Worm (Caenorhabditis elegans) whole organism, L3 larva: ENCODE data around the gene plpp-1.3.

Experiments
- R02D3.7 ChIP-seq: fragments of 150-350 bp; optimal IDR thresholded peaks from 2 replicates; lab custom pipeline; 2014; ENCODE audit warnings: missing biosample characterization, missing genetic modification characterization
- ZK546.5 ChIP-seq: sonication (generic microtip); optimal IDR thresholded peaks from 2 replicates; lab custom pipeline; 2017; ENCODE audit warnings: missing biosample characterization, missing genetic modification characterization
- ama-1 ChIP-seq: fragments of 150-350 bp; optimal IDR thresholded peaks from 2 replicates; lab custom pipeline; 2018
- ceh-82 ChIP-seq: fragments of 150-350 bp; optimal IDR thresholded peaks from 2 replicates; lab custom pipeline; 2014; ENCODE audit warnings: missing biosample characterization, missing genetic modification characterization
- ceh-9 ChIP-seq: sonication (generic microtip); optimal IDR thresholded peaks from 2 replicates; lab custom pipeline; 2018; ENCODE audit warnings: missing biosample characterization, missing genetic modification characterization
- egl-27 ChIP-seq: sonication (generic microtip); optimal IDR thresholded peaks from 4 replicates; lab custom pipeline; 2017; ENCODE audit warnings: missing biosample characterization, missing genetic modification reagents, missing genetic modification characterization
- egl-5 ChIP-seq: fragments of 150-350 bp; optimal IDR thresholded peaks from 2 replicates; lab custom pipeline; 2017; ENCODE audit warnings: missing biosample characterization, missing genetic modification reagents, missing genetic modification characterization, inconsistent platforms
- elt-1 ChIP-seq: fragments of 150-350 bp; optimal IDR thresholded peaks from 2 replicates; lab custom pipeline; 2014; ENCODE audit warnings: missing biosample characterization, missing genetic modification characterization
- elt-2 ChIP-seq: sonication (generic microtip); optimal IDR thresholded peaks from 2 replicates; lab custom pipeline; 2016; ENCODE audit warnings: missing genetic modification reagents, mild to moderate bottlenecking, missing genetic modification characterization, missing compliant biosample characterization
- elt-3 ChIP-seq, 3 experiments: fragments of 150-350 bp in 1 of 3; sonication (generic microtip) in 2 of 3; optimal IDR thresholded peaks; 2 replicates in 2 of 3; 4 replicates in 1 of 3; lab custom pipeline; 2014 to 2017; ENCODE audit warnings: missing biosample characterization in 3 of 3, missing genetic modification characterization in 3 of 3
- eor-1 ChIP-seq, 2 experiments: fragments of 150-350 bp; optimal IDR thresholded peaks; 2 replicates each; lab custom pipeline; 2014 to 2018; ENCODE audit warnings: missing biosample characterization in 2 of 2, missing genetic modification characterization in 2 of 2
- fos-1 ChIP-seq: fragments of 150-350 bp; optimal IDR thresholded peaks from 2 replicates; lab custom pipeline; 2014; ENCODE audit warnings: missing biosample characterization, missing genetic modification characterization
- hmg-11 ChIP-seq: sonication (generic microtip); optimal IDR thresholded peaks from 2 replicates; lab custom pipeline; 2016; ENCODE audit warnings: missing genetic modification characterization, missing compliant biosample characterization
- jun-1 ChIP-seq: fragments of 150-350 bp; optimal IDR thresholded peaks from 2 replicates; lab custom pipeline; 2014; ENCODE audit warnings: missing biosample characterization, missing genetic modification reagents, missing genetic modification characterization
- lsy-12 ChIP-seq: sonication (generic microtip); optimal IDR thresholded peaks from 2 replicates; lab custom pipeline; 2016; ENCODE audit warnings: mild to moderate bottlenecking, missing genetic modification characterization, missing compliant biosample characterization
- mdl-1 ChIP-seq: fragments of 150-350 bp; optimal IDR thresholded peaks from 2 replicates; lab custom pipeline; 2014; ENCODE audit warnings: missing biosample characterization, missing genetic modification characterization
- mml-1 ChIP-seq: fragments of 150-350 bp; sonication (generic microtip); optimal IDR thresholded peaks from 3 replicates; lab custom pipeline; 2014; ENCODE audit warnings: missing biosample characterization, missing genetic modification characterization
- nfya-1 ChIP-seq: sonication (generic microtip); optimal IDR thresholded peaks from 2 replicates; lab custom pipeline; 2017; ENCODE audit warnings: missing genetic modification characterization, mild to moderate bottlenecking, missing compliant biosample characterization, antibody characterized with exemption, moderate library complexity; ENCODE audit not compliant: insufficient read depth
- nhr-11 ChIP-seq: fragments of 150-350 bp; optimal IDR thresholded peaks from 2 replicates; lab custom pipeline; 2014; ENCODE audit warnings: missing biosample characterization, missing genetic modification characterization
- nhr-12 ChIP-seq: fragments of 150-350 bp; optimal IDR thresholded peaks from 2 replicates; lab custom pipeline; 2014; ENCODE audit warnings: missing biosample characterization, missing genetic modification characterization
- nhr-23 ChIP-seq: fragments of 150-350 bp; optimal IDR thresholded peaks from 2 replicates; lab custom pipeline; 2014; ENCODE audit warnings: missing biosample characterization, missing genetic modification reagents, missing genetic modification characterization
- nhr-237 ChIP-seq: fragments of 150-350 bp; optimal IDR thresholded peaks from 2 replicates; lab custom pipeline; 2014; ENCODE audit warnings: missing biosample characterization, missing genetic modification characterization
- nhr-25 ChIP-seq: sonication (generic microtip); optimal IDR thresholded peaks from 2 replicates; lab custom pipeline; 2017; ENCODE audit warnings: missing biosample characterization, missing genetic modification characterization
- nhr-28 ChIP-seq: fragments of 150-350 bp; optimal IDR thresholded peaks from 2 replicates; lab custom pipeline; 2014; ENCODE audit warnings: missing biosample characterization, missing genetic modification characterization
- nhr-43 ChIP-seq: sonication (generic microtip); optimal IDR thresholded peaks from 2 replicates; lab custom pipeline; 2016; ENCODE audit warnings: mild to moderate bottlenecking, missing genetic modification characterization, missing compliant biosample characterization; ENCODE audit not compliant: poor library complexity, severe bottlenecking
- nhr-76 ChIP-seq: fragments of 150-350 bp; sonication (generic microtip); optimal IDR thresholded peaks from 5 replicates; lab custom pipeline; 2014; ENCODE audit warnings: missing biosample characterization, missing genetic modification characterization
- nhr-77 ChIP-seq: fragments of 150-350 bp; optimal IDR thresholded peaks from 2 replicates; lab custom pipeline; 2014; ENCODE audit warnings: missing biosample characterization, missing genetic modification characterization
- pha-4 ChIP-seq: fragments of 150-350 bp; optimal IDR thresholded peaks from 2 replicates; lab custom pipeline; 2014; ENCODE audit warnings: missing biosample characterization, missing genetic modification reagents, missing genetic modification characterization
- pqm-1 ChIP-seq: fragments of 150-350 bp; optimal IDR thresholded peaks from 2 replicates; lab custom pipeline; 2017; ENCODE audit warnings: missing biosample characterization, missing genetic modification characterization, inconsistent platforms
- tbx-2 ChIP-seq: sonication (generic microtip); optimal IDR thresholded peaks from 2 replicates; lab custom pipeline; 2016; ENCODE audit warnings: mild to moderate bottlenecking, missing genetic modification characterization, missing compliant biosample characterization
- unc-39 ChIP-seq: sonication (generic microtip); optimal IDR thresholded peaks from 4 replicates; lab custom pipeline; 2017; ENCODE audit warnings: missing biosample characterization, missing genetic modification characterization
- unc-62 ChIP-seq: fragments of 150-350 bp; sonication (generic microtip); optimal IDR thresholded peaks from 4 replicates; lab custom pipeline; 2014; ENCODE audit warnings: missing biosample characterization, missing genetic modification reagents, missing genetic modification characterization
- zag-1 ChIP-seq: fragments of 150-350 bp; optimal IDR thresholded peaks from 2 replicates; lab custom pipeline; 2014; ENCODE audit warnings: missing biosample characterization, missing genetic modification characterization
- ztf-4 ChIP-seq: fragments of 150-350 bp; optimal IDR thresholded peaks from 2 replicates; lab custom pipeline; 2014; ENCODE audit warnings: missing biosample characterization, missing genetic modification characterization

Gene plpp-1.3

DNA sequence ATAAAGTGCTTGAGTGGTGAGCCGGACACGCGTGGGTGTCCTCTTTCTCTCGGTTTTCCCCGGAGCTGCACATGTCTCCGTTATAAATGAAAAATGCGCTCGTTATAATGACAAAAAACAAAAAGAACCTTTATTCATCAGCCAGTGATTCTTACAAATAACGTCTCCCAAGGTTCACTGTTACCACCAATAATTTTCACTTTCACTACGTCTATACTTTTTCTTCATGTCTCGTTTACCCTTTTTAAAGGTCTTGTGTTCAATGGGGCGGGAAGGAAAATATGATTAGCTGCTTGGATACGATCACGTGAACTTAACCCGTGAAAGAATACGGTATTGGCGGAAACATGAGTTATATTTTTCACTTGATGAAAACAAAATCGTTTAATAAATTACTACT, 6.8 kb upstream of the plpp-1.3 start:
- TF ChIP-seq lsy-12 (peak; percentile 64), unc-39 (tag; lab: Kevin White, UChicago) (no peak), nhr-25 (tag; lab: Kevin White, UChicago) (peak; percentile 75), ama-1 (lab: Kevin White, UChicago) (peak; percentile 72), ceh-82 (tag; lab: Kevin White, UChicago) (no peak), elt-1 (tag; lab: Kevin White, UChicago) (no peak), nhr-23 (tag; lab: Kevin White, UChicago) (peak; percentile 22), nfya-1 (peak; percentile 52), elt-3 (tag; optimal IDR thresholded peaks at IDR 0.05; lab: Kevin White, UChicago) (peak in 1 of 3 experiments; percentile 32)

DNA sequence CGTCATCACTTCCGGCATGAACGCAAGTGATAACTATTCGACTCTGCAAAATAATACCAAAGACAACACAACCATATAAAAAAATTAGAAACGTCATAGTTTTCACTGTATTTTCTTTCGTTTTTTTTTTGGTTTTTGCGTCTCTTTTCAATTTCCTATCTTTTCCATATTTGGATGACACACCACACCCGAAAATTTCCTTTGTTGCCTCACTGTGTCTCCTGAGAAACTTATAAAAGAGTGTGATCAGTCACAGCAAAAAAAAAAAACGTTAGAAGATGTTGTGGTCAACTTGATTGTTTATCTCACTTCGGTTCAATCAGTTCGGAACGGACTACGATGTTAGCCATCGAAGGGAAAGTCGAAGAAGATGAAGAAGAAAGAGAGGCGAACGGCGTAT, 5.4 kb upstream of the plpp-1.3 start:
- TF ChIP-seq nhr-25 (tag; lab: Kevin White, UChicago) (peak; percentile 7), lsy-12 (peak; percentile 40), pha-4 (peak; percentile 64), fos-1 (tag; lab: Kevin White, UChicago) (no peak)

DNA sequence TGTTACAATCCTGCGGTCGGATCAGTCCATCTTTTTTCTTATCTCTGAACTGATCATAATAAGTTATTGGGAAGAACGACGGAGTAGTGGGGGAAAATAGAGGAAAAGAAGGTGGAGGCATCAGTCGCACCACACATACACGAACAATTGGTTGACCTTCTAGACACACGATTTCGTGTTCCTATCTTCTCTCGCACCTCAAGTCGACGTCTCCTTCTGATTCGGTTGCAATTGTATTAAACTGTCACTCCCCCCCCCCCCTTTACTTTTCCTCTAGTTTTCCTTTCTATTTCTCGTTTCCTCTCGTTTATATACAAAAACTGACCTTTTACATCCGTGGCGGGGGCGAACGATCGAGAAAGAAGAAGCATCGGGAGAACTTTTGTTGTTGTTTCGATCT, 3.9 kb upstream of the plpp-1.3 start:
- TF ChIP-seq nhr-43 (peak; percentile 49), nhr-23 (tag; lab: Kevin White, UChicago) (peak; percentile 60), unc-62 (GFP tag; lab: Kevin White, UChicago) (no peak), lsy-12 (peak; percentile 72), nhr-25 (tag; lab: Kevin White, UChicago) (peak; percentile 89)

ce11 chrX:10691643-10692042, 3.5 kb upstream of the plpp-1.3 start, which contains the start of gene yap-1:
yap-1 (plus strand) TSS chrX:10691943.
- TF ChIP-seq jun-1 (tag; lab: Kevin White, UChicago) (no peak), nfya-1 (no peak), nhr-11 (no peak), nhr-23 (tag; lab: Kevin White, UChicago) (no peak), ZK546.5 (tag; lab: Kevin White, UChicago) (no peak), ceh-9 (tag; lab: Kevin White, UChicago) (no peak), unc-62 (GFP tag; lab: Kevin White, UChicago) (no peak), tbx-2 (tag; lab: Kevin White, UChicago) (no peak), fos-1 (tag; lab: Kevin White, UChicago) (no peak), nhr-43 (no peak), zag-1 (tag; lab: Kevin White, UChicago) (no peak), egl-27 (no peak), elt-2 (tag; lab: Kevin White, UChicago) (no peak), ama-1 (lab: Kevin White, UChicago) (no peak), eor-1 (tag; optimal IDR thresholded peaks at IDR 0.05; lab: Kevin White, UChicago) (no peak), pqm-1 (tag; lab: Kevin White, UChicago) (no peak), lsy-12 (no peak), elt-3 (tag; optimal IDR thresholded peaks at IDR 0.05; lab: Kevin White, UChicago) (no peak), hmg-11 (tag; lab: Kevin White, UChicago) (no peak), ceh-82 (tag; lab: Kevin White, UChicago) (no peak)
- TF ChIP-seq, all 47 proteins: peak for 0

DNA sequence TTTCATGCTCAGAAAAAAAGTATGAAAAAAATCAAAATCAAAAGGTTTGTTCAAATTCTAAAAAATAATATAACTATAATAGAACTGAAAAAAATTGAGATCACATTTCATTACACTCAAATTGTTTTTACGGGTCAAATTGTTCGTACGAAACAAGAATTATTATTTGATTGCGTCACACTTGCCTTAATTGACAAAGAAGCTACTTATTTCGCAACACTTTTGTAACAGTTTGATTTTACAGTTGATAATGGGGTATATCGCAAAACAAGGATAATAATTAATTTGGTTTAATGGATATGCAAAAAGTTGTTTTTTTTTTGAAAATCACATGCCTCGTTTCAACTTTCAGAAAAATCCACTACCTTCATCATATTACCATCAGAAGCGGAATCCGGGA, 3.1 kb upstream of the plpp-1.3 start:
- no peak for TF ChIP-seq tbx-2 (tag; lab: Kevin White, UChicago)
- no peak for TF ChIP-seq nhr-28
- TF ChIP-seq nhr-12 (tag; lab: Kevin White, UChicago): no peak

DNA sequence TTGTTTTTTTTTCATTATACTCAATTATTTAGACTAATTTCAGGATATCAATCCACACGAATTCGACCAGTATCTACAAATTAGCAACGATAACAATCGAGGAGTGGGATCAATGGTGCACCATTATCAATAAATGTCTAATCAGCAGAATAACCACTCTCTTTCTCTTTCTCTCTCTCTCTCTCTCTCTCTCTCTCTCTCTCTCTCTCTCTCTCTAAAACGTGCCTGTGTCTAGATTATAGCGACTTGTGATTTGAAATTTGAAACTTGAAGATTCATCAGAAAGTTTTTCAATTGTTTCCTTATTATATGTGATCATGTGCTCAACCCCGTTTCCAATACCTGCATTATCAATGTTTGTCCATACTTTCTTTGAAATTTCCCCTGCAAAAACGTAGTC, 864 bp upstream of the plpp-1.3 start:
- TF ChIP-seq egl-5 (tag; lab: Kevin White, UChicago) (no peak), pqm-1 (tag; lab: Kevin White, UChicago) (peak; percentile 60), elt-2 (tag; lab: Kevin White, UChicago) (peak; percentile 82), jun-1 (tag; lab: Kevin White, UChicago) (no peak), ceh-82 (tag; lab: Kevin White, UChicago) (no peak), zag-1 (tag; lab: Kevin White, UChicago) (no peak)
- TF ChIP-seq, all 47 proteins: peak for 2

DNA sequence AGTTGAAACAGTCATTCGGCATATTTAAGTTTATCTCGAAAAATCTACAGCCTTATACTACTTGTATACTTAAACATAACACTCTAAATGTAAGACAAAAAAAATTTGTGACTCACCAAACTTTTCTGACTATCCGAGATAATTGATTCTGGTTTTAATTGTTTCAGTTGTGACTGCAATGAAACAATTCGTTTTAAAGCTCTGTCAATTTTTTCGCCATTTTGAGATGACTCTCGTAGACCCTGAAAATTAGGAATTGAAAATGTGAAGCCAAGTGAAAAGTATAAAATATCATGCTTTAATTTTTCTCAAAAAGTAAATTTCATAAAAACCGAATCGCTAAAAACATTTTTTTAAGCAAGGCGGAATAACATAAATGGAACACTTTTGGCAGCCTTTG, 9.2 kb downstream of the plpp-1.3 start:
- no peak for TF ChIP-seq nhr-237 (tag; lab: Kevin White, UChicago)
- TF ChIP-seq mdl-1 (tag; lab: Kevin White, UChicago): no peak
- TF ChIP-seq ZK546.5 (tag; lab: Kevin White, UChicago): no peak
- TF ChIP-seq ceh-82 (tag; lab: Kevin White, UChicago): no peak
- TF ChIP-seq zag-1 (tag; lab: Kevin White, UChicago): no peak
- no peak for TF ChIP-seq mml-1 (tag; lab: Kevin White, UChicago)
- no peak for TF ChIP-seq egl-5 (tag; lab: Kevin White, UChicago)
- TF ChIP-seq nhr-76 (tag; lab: Kevin White, UChicago): no peak
- no peak for TF ChIP-seq ama-1 (lab: Kevin White, UChicago)
- TF ChIP-seq nhr-77: no peak
- no peak for TF ChIP-seq R02D3.7 (tag; lab: Kevin White, UChicago)
- TF ChIP-seq ztf-4 (tag; lab: Kevin White, UChicago): no peak
- TF ChIP-seq, all 47 proteins: peak for 0
